Worm (Caenorhabditis elegans) whole organism, L4 larva: ENCODE data around the gene F14F7.4.

Experiments
- F26F4.8 ChIP-seq: fragments of 200-800 bp; sonication (Bioruptor generic); conservative IDR thresholded peaks from 2 replicates; pipeline ENCODE4 v1.3.6; 2022; ENCODE audit warnings: missing genetic modification characterization, missing compliant biosample characterization
- F37D6.2 ChIP-seq: sonication (generic microtip); optimal IDR thresholded peaks from 2 replicates; lab custom pipeline; 2016; ENCODE audit warnings: mild to moderate bottlenecking, missing genetic modification characterization, missing compliant biosample characterization
- F44E2.7 ChIP-seq: fragments of 200-800 bp; sonication (Bioruptor generic); IDR thresholded peaks from 2 replicates; pipeline ENCODE4 v2.1.2; 2022; ENCODE audit warnings: missing genetic modification characterization, missing compliant biosample characterization
- F49E8.2 ChIP-seq: sonication (generic microtip); optimal IDR thresholded peaks from 2 replicates; lab custom pipeline; 2016; ENCODE audit warnings: missing compliant biosample characterization, mild to moderate bottlenecking, missing genetic modification characterization, borderline replicate concordance
- R02D3.7 ChIP-seq: fragments of 150-350 bp; sonication (generic microtip); optimal IDR thresholded peaks from 3 replicates; lab custom pipeline; 2014; ENCODE audit warnings: missing biosample characterization, missing genetic modification characterization
- T20F7.1 ChIP-seq: fragments of 200-800 bp; sonication (Bioruptor generic); optimal IDR thresholded peaks from 2 replicates; lab custom pipeline; 2018; ENCODE audit warnings: mild to moderate bottlenecking, missing genetic modification characterization, missing compliant biosample characterization
- T26A8.4 ChIP-seq: fragments of 200-800 bp; sonication (Bioruptor generic); IDR thresholded peaks from 2 replicates; pipeline ENCODE4 v1.3.6; 2022; ENCODE audit warnings: missing genetic modification characterization, missing compliant biosample characterization
- Y48G9A.11 ChIP-seq: fragments of 200-800 bp; sonication (Bioruptor generic); IDR thresholded peaks from 2 replicates; pipeline ENCODE4 v1.3.6; 2022; ENCODE audit warnings: missing genetic modification reagents, missing genetic modification characterization, missing compliant biosample characterization
- Y75B8A.6 ChIP-seq: fragments of 200-800 bp; sonication (Bioruptor generic); IDR thresholded peaks from 2 replicates; pipeline ENCODE4 v1.3.6; 2022; ENCODE audit warnings: missing genetic modification reagents, missing genetic modification characterization, missing compliant biosample characterization
- ZK546.5 ChIP-seq, 2 experiments: sonication (generic microtip); optimal IDR thresholded peaks; 2 replicates each; lab custom pipeline; 2017; ENCODE audit warnings: missing biosample characterization in 2 of 2, missing genetic modification characterization in 2 of 2
- aha-1 ChIP-seq: fragments of 150-350 bp; peaks from one replicate; lab custom pipeline; 2014; ENCODE audit warnings: missing biosample characterization, missing genetic modification characterization
- aly-2 ChIP-seq: sonication (generic microtip); optimal IDR thresholded peaks from 2 replicates; lab custom pipeline; 2018; ENCODE audit warnings: missing biosample characterization, missing genetic modification characterization
- ceh-20 ChIP-seq: fragments of 200-800 bp; sonication (Bioruptor generic); IDR thresholded peaks from 2 replicates; pipeline ENCODE4 v1.3.6; 2022; ENCODE audit warnings: missing genetic modification reagents, missing genetic modification characterization, missing compliant biosample characterization
- ceh-32 ChIP-seq: sonication (generic microtip); optimal IDR thresholded peaks from 2 replicates; lab custom pipeline; 2016; ENCODE audit warnings: mild to moderate bottlenecking, missing genetic modification characterization, missing compliant biosample characterization; ENCODE audit not compliant: poor library complexity
- ceh-62 ChIP-seq: sonication (generic microtip); optimal IDR thresholded peaks from 2 replicates; lab custom pipeline; 2017; ENCODE audit warnings: missing biosample characterization, missing genetic modification characterization
- cey-2 ChIP-seq: sonication (generic microtip); optimal IDR thresholded peaks from 3 replicates; lab custom pipeline; 2017; ENCODE audit warnings: missing genetic modification characterization, mild to moderate bottlenecking, missing compliant biosample characterization, antibody characterized with exemption, borderline replicate concordance; ENCODE audit not compliant: insufficient read depth
- ctbp-1 ChIP-seq: fragments of 200-800 bp; sonication (Bioruptor generic); IDR thresholded peaks from 2 replicates; pipeline ENCODE4 v1.3.6; 2022; ENCODE audit warnings: missing genetic modification reagents, missing genetic modification characterization, missing compliant biosample characterization
- daf-16 ChIP-seq, 3 experiments: sonication (generic microtip); optimal IDR thresholded peaks; 2 replicates each; lab custom pipeline; 2016 to 2017; ENCODE audit warnings: missing genetic modification characterization in 3 of 3, missing genetic modification reagents in 3 of 3, mild to moderate bottlenecking in 2 of 3, missing compliant biosample characterization in 2 of 3, missing biosample characterization in 1 of 3, moderate library complexity in 1 of 3
- dmd-8 ChIP-seq: fragments of 200-800 bp; sonication (Bioruptor generic); IDR thresholded peaks from 2 replicates; pipeline ENCODE4 v1.3.6; 2022; ENCODE audit warnings: missing genetic modification characterization, missing compliant biosample characterization
- dmd-9 ChIP-seq: fragments of 200-800 bp; sonication (Bioruptor generic); IDR thresholded peaks from 2 replicates; pipeline ENCODE4 v1.3.6; 2022; ENCODE audit warnings: missing genetic modification reagents, missing genetic modification characterization, missing compliant biosample characterization
- dpl-1 ChIP-seq: fragments of 150-350 bp; optimal IDR thresholded peaks from 2 replicates; lab custom pipeline; 2014; ENCODE audit warnings: missing biosample characterization, missing genetic modification reagents, missing genetic modification characterization
- dve-1 ChIP-seq: sonication (generic microtip); optimal IDR thresholded peaks from 2 replicates; lab custom pipeline; 2017; ENCODE audit warnings: antibody characterized with exemption, mild to moderate bottlenecking, missing genetic modification characterization, missing compliant biosample characterization; ENCODE audit not compliant: insufficient read depth
- fos-1 ChIP-seq: fragments of 150-350 bp; optimal IDR thresholded peaks from 2 replicates; lab custom pipeline; 2014; ENCODE audit warnings: missing biosample characterization, missing genetic modification characterization
- hif-1 ChIP-seq, 2 experiments: sonication (generic microtip); optimal IDR thresholded peaks; 2 replicates each; lab custom pipeline; 2016 to 2017; ENCODE audit warnings: missing compliant biosample characterization in 2 of 2, missing genetic modification characterization in 2 of 2, missing genetic modification reagents in 2 of 2, missing genotype in 2 of 2, mild to moderate bottlenecking in 1 of 2
- jun-1 ChIP-seq: fragments of 150-350 bp; optimal IDR thresholded peaks from 2 replicates; lab custom pipeline; 2014; ENCODE audit warnings: missing biosample characterization, missing genetic modification reagents, missing genetic modification characterization
- lim-7 ChIP-seq: fragments of 200-800 bp; sonication (Bioruptor generic); IDR thresholded peaks from 2 replicates; pipeline ENCODE4 v1.3.6; 2022; ENCODE audit warnings: missing genetic modification characterization, missing compliant biosample characterization
- lin-1 ChIP-seq: fragments of 200-800 bp; sonication (Bioruptor generic); IDR thresholded peaks from 2 replicates; pipeline ENCODE4 v1.3.6; 2022; ENCODE audit warnings: missing genetic modification reagents, missing genetic modification characterization, missing compliant biosample characterization
- lin-15B ChIP-seq: fragments of 150-350 bp; sonication (generic microtip); optimal IDR thresholded peaks from 3 replicates; lab custom pipeline; 2014; ENCODE audit warnings: missing biosample characterization, missing genetic modification characterization
- lin-29 ChIP-seq: fragments of 200-800 bp; sonication (Bioruptor generic); IDR thresholded peaks from 2 replicates; pipeline ENCODE4 v1.3.6; 2022; ENCODE audit warnings: missing genetic modification reagents, missing genetic modification characterization, missing compliant biosample characterization
- madf-5 ChIP-seq, 2 experiments: fragments of 200-800 bp; sonication (Bioruptor generic); IDR thresholded peaks; 2 replicates each; pipeline ENCODE4 v1.3.6; 2022; ENCODE audit warnings: missing compliant biosample characterization in 2 of 2, missing genetic modification characterization in 2 of 2
- madf-9 ChIP-seq: fragments of 200-800 bp; sonication (Bioruptor generic); conservative IDR thresholded peaks from 2 replicates; pipeline ENCODE4 v1.3.6; 2022; ENCODE audit warnings: missing genetic modification reagents, missing genetic modification characterization, missing compliant biosample characterization
- mdt-29 ChIP-seq: fragments of 200-800 bp; sonication (Bioruptor generic); IDR thresholded peaks from 2 replicates; pipeline ENCODE4 v1.3.6; 2022; ENCODE audit warnings: missing genetic modification reagents, missing genetic modification characterization, missing compliant biosample characterization
- mxl-3 ChIP-seq: fragments of 200-800 bp; sonication (Bioruptor generic); optimal IDR thresholded peaks from 2 replicates; lab custom pipeline; 2018; ENCODE audit warnings: mild to moderate bottlenecking, missing genetic modification characterization, missing compliant biosample characterization
- nhr-10 ChIP-seq: fragments of 150-350 bp; optimal IDR thresholded peaks from 2 replicates; lab custom pipeline; 2014; ENCODE audit warnings: missing biosample characterization, missing genetic modification characterization
- nhr-11 ChIP-seq: fragments of 150-350 bp; optimal IDR thresholded peaks from 2 replicates; lab custom pipeline; 2014; ENCODE audit warnings: missing biosample characterization, missing genetic modification characterization
- nhr-237 ChIP-seq: sonication (generic microtip); optimal IDR thresholded peaks from 2 replicates; lab custom pipeline; 2017; ENCODE audit warnings: missing biosample characterization, missing genetic modification characterization
- nhr-42 ChIP-seq: fragments of 200-800 bp; sonication (Bioruptor generic); IDR thresholded peaks from 2 replicates; pipeline ENCODE4 v1.3.6; 2022; ENCODE audit warnings: missing genetic modification characterization, missing compliant biosample characterization
- nhr-76 ChIP-seq: fragments of 150-350 bp; optimal IDR thresholded peaks from 2 replicates; lab custom pipeline; 2014; ENCODE audit warnings: missing biosample characterization, missing genetic modification characterization
- pha-4 ChIP-seq, 2 experiments: fragments of 150-350 bp in 1 of 2; fragments of 200-800 bp in 1 of 2; sonication (Bioruptor generic) in 1 of 2; IDR thresholded peaks in 1 of 2; optimal IDR thresholded peaks in 1 of 2; 2 replicates each; pipeline versions ENCODE4 v1.3.6 to Lab custom; 2014 to 2022; ENCODE audit warnings: missing genetic modification characterization in 2 of 2, missing genetic modification reagents in 2 of 2, missing biosample characterization in 1 of 2, missing compliant biosample characterization in 1 of 2
- rbr-2 ChIP-seq: sonication (generic microtip); optimal IDR thresholded peaks from 2 replicates; lab custom pipeline; 2016; ENCODE audit warnings: missing genotype, missing genetic modification characterization, missing compliant biosample characterization
- sdz-12 ChIP-seq: fragments of 200-800 bp; sonication (Bioruptor generic); optimal IDR thresholded peaks from 2 replicates; lab custom pipeline; 2018; ENCODE audit warnings: mild to moderate bottlenecking, missing genetic modification characterization, missing compliant biosample characterization
- set-16 ChIP-seq: fragments of 200-800 bp; sonication (Bioruptor generic); IDR thresholded peaks from 2 replicates; pipeline ENCODE4 v1.3.6; 2022; ENCODE audit warnings: missing genetic modification reagents, missing genetic modification characterization, missing compliant biosample characterization
- snpc-1.2 ChIP-seq: fragments of 200-800 bp; sonication (Bioruptor generic); IDR thresholded peaks from 2 replicates; pipeline ENCODE4 v1.3.6; 2022; ENCODE audit warnings: missing genetic modification reagents, missing genetic modification characterization, missing compliant biosample characterization
- snpc-4 ChIP-seq: fragments of 150-350 bp; optimal IDR thresholded peaks from 2 replicates; lab custom pipeline; 2014; ENCODE audit warnings: missing biosample characterization, missing genetic modification characterization
- unc-39 ChIP-seq: sonication (generic microtip); optimal IDR thresholded peaks from 2 replicates; lab custom pipeline; 2017; ENCODE audit warnings: missing biosample characterization, missing genetic modification characterization
- vab-7 ChIP-seq: fragments of 200-800 bp; sonication (Bioruptor generic); IDR thresholded peaks from 2 replicates; pipeline ENCODE4 v1.3.6; 2022; ENCODE audit warnings: missing genetic modification reagents, missing genetic modification characterization, missing compliant biosample characterization
- zfp-3 ChIP-seq: fragments of 200-800 bp; sonication (Bioruptor generic); conservative IDR thresholded peaks from 2 replicates; pipeline ENCODE4 v1.3.6; 2022; ENCODE audit warnings: missing genetic modification reagents, missing genetic modification characterization, missing compliant biosample characterization
- zip-11 ChIP-seq: fragments of 200-800 bp; sonication (Bioruptor generic); IDR thresholded peaks from 2 replicates; pipeline ENCODE4 v1.3.6; 2022; ENCODE audit warnings: missing genetic modification characterization, missing compliant biosample characterization
- ztf-7 ChIP-seq: fragments of 150-350 bp; optimal IDR thresholded peaks from 2 replicates; lab custom pipeline; 2014; ENCODE audit warnings: missing biosample characterization, missing genetic modification characterization

F14F7.4 gene

ce11 chrIII:13070548-13071050 is 41.1 kb upstream of the F14F7.4 start, which contains the start of gene Y39E4B.6 (continued):
- TF ChIP-seq dmd-9 (GFP tag; lab: Robert Waterston, UW) (peak; percentile 86), jun-1 (tag; lab: Kevin White, UChicago) (peak; percentile 88), zfp-3 (GFP tag; lab: Robert Waterston, UW) (peak; percentile 87), ceh-32 (tag; lab: Kevin White, UChicago) (no peak), lin-29 (peak; percentile 73), F49E8.2 (tag; lab: Kevin White, UChicago) (no peak), nhr-11 (peak; percentile 96), fos-1 (tag; lab: Kevin White, UChicago) (no peak), cey-2 (no peak), T26A8.4 (GFP tag; lab: Robert Waterston, UW) (peak; percentile 89), F26F4.8 (no peak), mxl-3 (peak; percentile 97), hif-1 (tag; optimal IDR thresholded peaks at IDR 0.05; lab: Kevin White, UChicago) (peak; percentile 35 to 97), rbr-2 (tag; lab: Kevin White, UChicago) (peak; percentile 98), lin-15B (tag; lab: Kevin White, UChicago) (peak; percentile 42), snpc-1.2 (GFP tag; lab: Robert Waterston, UW) (peak; percentile 30; the same call in 1 of the 2 replicates), dmd-8 (GFP tag; lab: Robert Waterston, UW) (0 out of 2 replicates have a peak, but pooled peaks have one; percentile 50), T20F7.1 (GFP tag; lab: Kevin White, UChicago) (peak; percentile 90), nhr-76 (tag; lab: Kevin White, UChicago) (peak; percentile 26), sdz-12 (GFP tag; lab: Kevin White, UChicago) (peak; percentile 36), lin-1 (GFP tag; lab: Robert Waterston, UW) (peak; percentile 68; the same call in 1 of the 2 replicates), pha-4 (GFP tag; IDR thresholded peaks at IDR 0.05; lab: Robert Waterston, UW) (peak; percentile 86), pha-4 (tag; optimal IDR thresholded peaks at IDR 0.05; lab: Kevin White, UChicago) (no peak), nhr-42 (GFP tag; lab: Robert Waterston, UW) (peak; percentile 94), ztf-7 (tag; lab: Kevin White, UChicago) (no peak), Y75B8A.6 (GFP tag; lab: Robert Waterston, UW) (no peak), Y48G9A.11 (GFP tag; lab: Robert Waterston, UW) (0 out of 2 replicates have a peak, but pooled peaks have one; percentile 15), dpl-1 (GFP tag; lab: Kevin White, UChicago) (peak; percentile 75), unc-39 (tag; lab: Kevin White, UChicago) (no peak), zip-11 (GFP tag; lab: Robert Waterston, UW) (0 out of 2 replicates have a peak, but pooled peaks have one; percentile 7), ceh-20 (GFP tag; lab: Robert Waterston, UW) (peak; percentile 97), lim-7 (GFP tag; lab: Robert Waterston, UW) (peak; percentile 62; the same call in 1 of the 2 replicates), aly-2 (tag; lab: Kevin White, UChicago) (no peak), F37D6.2 (tag; lab: Kevin White, UChicago) (peak; percentile 95), madf-5 (GFP tag; IDR thresholded peaks at IDR 0.05; lab: Robert Waterston, UW) (peak in 1 of 2 experiments; percentile 49; a peak in 1 of 4 replicates), snpc-4 (tag; lab: Kevin White, UChicago) (peak; percentile 64), F44E2.7 (GFP tag; lab: Robert Waterston, UW) (no peak), set-16 (peak; percentile 97), dve-1 (peak; percentile 95), ZK546.5 (tag; optimal IDR thresholded peaks at IDR 0.05; lab: Kevin White, UChicago) (peak in 1 of 2 experiments; percentile 61), vab-7 (peak; percentile 94), mdt-29 (GFP tag; lab: Robert Waterston, UW) (peak; percentile 90), nhr-237 (tag; lab: Kevin White, UChicago) (peak; percentile 57), aha-1 (tag; lab: Kevin White, UChicago) (peak; percentile 99), R02D3.7 (tag; lab: Kevin White, UChicago) (no peak), ceh-62 (no peak), madf-9 (peak; percentile 96), ctbp-1 (peak; percentile 98), daf-16 (GFP tag; optimal IDR thresholded peaks at IDR 0.05; lab: Kevin White, UChicago) (peak in 1 of 2 experiments; percentile 17), daf-16 (tag; optimal IDR thresholded peaks at IDR 0.05; lab: Kevin White, UChicago) (peak; percentile 47), nhr-10 (peak; percentile 81)
